Worm (Caenorhabditis elegans) whole organism, L3 larva: ENCODE measurements around the gene T07D3.2.

Experiments used
- ZK546.5 ChIP-seq: sonication (generic microtip); optimal IDR thresholded peaks from 2 replicates; lab custom pipeline; 2017; ENCODE audit warnings: missing biosample characterization, missing genetic modification characterization
- aly-2 ChIP-seq: fragments of 150-350 bp; optimal IDR thresholded peaks from 2 replicates; lab custom pipeline; 2014; ENCODE audit warnings: missing biosample characterization, missing genetic modification characterization
- ceh-9 ChIP-seq: sonication (generic microtip); optimal IDR thresholded peaks from 2 replicates; lab custom pipeline; 2018; ENCODE audit warnings: missing biosample characterization, missing genetic modification characterization
- elt-1 ChIP-seq: fragments of 150-350 bp; optimal IDR thresholded peaks from 2 replicates; lab custom pipeline; 2014; ENCODE audit warnings: missing biosample characterization, missing genetic modification characterization
- fos-1 ChIP-seq: fragments of 150-350 bp; optimal IDR thresholded peaks from 2 replicates; lab custom pipeline; 2014; ENCODE audit warnings: missing biosample characterization, missing genetic modification characterization
- lin-39 ChIP-seq: fragments of 150-350 bp; optimal IDR thresholded peaks from 2 replicates; lab custom pipeline; 2018; ENCODE audit warnings: missing biosample characterization, missing genetic modification reagents, missing genetic modification characterization
- nhr-237 ChIP-seq: fragments of 150-350 bp; optimal IDR thresholded peaks from 2 replicates; lab custom pipeline; 2014; ENCODE audit warnings: missing biosample characterization, missing genetic modification characterization
- nhr-77 ChIP-seq: fragments of 150-350 bp; optimal IDR thresholded peaks from 2 replicates; lab custom pipeline; 2014; ENCODE audit warnings: missing biosample characterization, missing genetic modification characterization
- pha-4 ChIP-seq: fragments of 150-350 bp; optimal IDR thresholded peaks from 2 replicates; lab custom pipeline; 2014; ENCODE audit warnings: missing biosample characterization, missing genetic modification reagents, missing genetic modification characterization
- tbx-2 ChIP-seq: sonication (generic microtip); optimal IDR thresholded peaks from 2 replicates; lab custom pipeline; 2016; ENCODE audit warnings: mild to moderate bottlenecking, missing genetic modification characterization, missing compliant biosample characterization
- unc-39 ChIP-seq: sonication (generic microtip); optimal IDR thresholded peaks from 4 replicates; lab custom pipeline; 2017; ENCODE audit warnings: missing biosample characterization, missing genetic modification characterization
- unc-62 ChIP-seq: fragments of 150-350 bp; sonication (generic microtip); optimal IDR thresholded peaks from 4 replicates; lab custom pipeline; 2014; ENCODE audit warnings: missing biosample characterization, missing genetic modification reagents, missing genetic modification characterization

DNA sequence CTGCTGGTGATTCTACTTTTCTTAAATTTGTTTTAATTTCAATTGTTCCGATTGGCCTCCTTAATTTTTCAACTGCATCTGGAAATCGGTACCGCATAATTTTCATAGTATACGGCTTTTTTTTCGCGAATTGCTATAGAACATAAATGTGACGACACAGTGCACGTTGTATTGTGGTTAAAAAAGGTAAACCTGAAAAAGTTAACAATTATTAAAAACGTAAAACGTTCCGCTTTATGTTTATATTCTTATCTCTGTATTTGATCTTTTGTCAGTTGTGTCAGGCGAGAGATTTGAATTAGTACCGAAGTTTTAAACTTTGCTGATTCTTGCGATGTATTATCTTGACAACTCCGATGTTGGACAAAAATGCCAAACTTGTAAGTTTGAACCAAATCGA is 40.2 kb upstream of the T07D3.2 start, which contains the start of gene Y46B2A.4:
- TF ChIP-seq aly-2 (no peak), elt-1 (tag; lab: Kevin White, UChicago) (no peak), nhr-77 (tag; lab: Kevin White, UChicago) (no peak), unc-62 (GFP tag; lab: Kevin White, UChicago) (no peak), tbx-2 (tag; lab: Kevin White, UChicago) (no peak), ZK546.5 (no peak), pha-4 (no peak), nhr-237 (tag; lab: Kevin White, UChicago) (no peak), ceh-9 (tag; lab: Kevin White, UChicago) (no peak), unc-39 (tag; lab: Kevin White, UChicago) (no peak), lin-39 (no peak), fos-1 (tag; lab: Kevin White, UChicago) (no peak)
